Fruit fly (Drosophila melanogaster): ENCODE data around the gene CG8475.

Gene CG8475

dm6 chr2L:8196757-8197530 lies at the start of gene CG8475, which contains the start of gene CG8460:
Gene CG8475 (minus strand): TSS chr2L:8196918.
Gene CG8460 (plus strand): TSS chr2L:8197193.
- TF ChIP-seq Crg-1 (GFP tag; optimal IDR thresholded peaks at IDR 0.05) (peak; percentile 37), CG1620 (GFP tag; optimal IDR thresholded peaks at IDR 0.05) (no peak)

dm6 chr2L:8243903-8244302 lies 47.2 kb upstream of the CG8475 start, which contains the start of gene CG43057:
Gene CG43057 (minus strand): TSS chr2L:8244003.
- TF ChIP-seq CG5204 (GFP tag; optimal IDR thresholded peaks at IDR 0.05) (no peak), Crg-1 (GFP tag; optimal IDR thresholded peaks at IDR 0.05) (no peak), cic (GFP tag; optimal IDR thresholded peaks at IDR 0.05) (no peak), Clk (GFP tag; optimal IDR thresholded peaks at IDR 0.05) (no peak), tj (GFP tag; optimal IDR thresholded peaks at IDR 0.05) (no peak), CG7045 (GFP tag; optimal IDR thresholded peaks at IDR 0.05) (no peak), toe (GFP tag; optimal IDR thresholded peaks at IDR 0.05) (no peak)

- TF ChIP-seq CG7045 (GFP tag; optimal IDR thresholded peaks at IDR 0.05), result no peak
- no peak for TF ChIP-seq CG14711 (tag; optimal IDR thresholded peaks at IDR 0.05)
Observed at dm6 chr2L:8242186-8242585, 45.5 kb upstream of the CG8475 start, which contains the start of gene CG14277. Gene CG14277 (plus strand): TSS chr2L:8242486.

- TF ChIP-seq bab1 (GFP tag; optimal IDR thresholded peaks at IDR 0.05) (no peak), ovo (GFP tag; optimal IDR thresholded peaks at IDR 0.05) (no peak), CG1620 (GFP tag; optimal IDR thresholded peaks at IDR 0.05) (no peak), Crg-1 (GFP tag; optimal IDR thresholded peaks at IDR 0.05) (no peak), CG14711 (tag; optimal IDR thresholded peaks at IDR 0.05) (no peak), CG7101 (tag; optimal IDR thresholded peaks at IDR 0.05) (no peak), cnc (optimal IDR thresholded peaks at IDR 0.05) (no peak), CG11617 (GFP tag; optimal IDR thresholded peaks at IDR 0.05) (no peak), Mnt (GFP tag; optimal IDR thresholded peaks at IDR 0.05) (no peak), CG12768 (GFP tag; optimal IDR thresholded peaks at IDR 0.05) (no peak), Hr96 (GFP tag; optimal IDR thresholded peaks at IDR 0.05) (no peak), CG5204 (GFP tag; optimal IDR thresholded peaks at IDR 0.05) (no peak)
Observed at dm6 chr2L:8241700-8242099, 45.0 kb upstream of the CG8475 start, which contains the start of gene Spn28F. Gene Spn28F (minus strand): TSS chr2L:8241800.

dm6 chr2L:8239712-8240245 lies 43.1 kb upstream of the CG8475 start, which contains the start of gene Pvr:
Gene Pvr (minus strand): TSS chr2L:8239878.
- TF ChIP-seq CG11617 (GFP tag; optimal IDR thresholded peaks at IDR 0.05) (no peak), tj (GFP tag; optimal IDR thresholded peaks at IDR 0.05) (peak; percentile 98), cic (GFP tag; optimal IDR thresholded peaks at IDR 0.05) (peak; percentile 4), CG5204 (GFP tag; optimal IDR thresholded peaks at IDR 0.05) (peak; percentile 36), kay (GFP tag; ENCODE audit: borderline replicate concordance) (no peak), CG7101 (tag; optimal IDR thresholded peaks at IDR 0.05) (no peak), bab1 (GFP tag; optimal IDR thresholded peaks at IDR 0.05) (peak; percentile 58), CG1620 (GFP tag; optimal IDR thresholded peaks at IDR 0.05) (peak; percentile 16), pad (GFP tag; optimal IDR thresholded peaks at IDR 0.05) (no peak), ovo (GFP tag; optimal IDR thresholded peaks at IDR 0.05) (peak; percentile 30), cnc (optimal IDR thresholded peaks at IDR 0.05) (no peak), CG7045 (GFP tag; optimal IDR thresholded peaks at IDR 0.05) (peak; percentile 10)

- TF ChIP-seq Hr96 (GFP tag; optimal IDR thresholded peaks at IDR 0.05) (no peak), CG12768 (GFP tag; optimal IDR thresholded peaks at IDR 0.05) (peak; percentile 57), CG7101 (tag; optimal IDR thresholded peaks at IDR 0.05) (no peak), cic (GFP tag; optimal IDR thresholded peaks at IDR 0.05) (peak; percentile 67), kay (GFP tag; ENCODE audit: borderline replicate concordance) (peak; percentile 88), Crg-1 (GFP tag; optimal IDR thresholded peaks at IDR 0.05) (no peak), CG14711 (tag; optimal IDR thresholded peaks at IDR 0.05) (no peak), CG7045 (GFP tag; optimal IDR thresholded peaks at IDR 0.05) (no peak), pad (GFP tag; optimal IDR thresholded peaks at IDR 0.05) (no peak), toe (GFP tag; optimal IDR thresholded peaks at IDR 0.05) (no peak)
Observed at dm6 chr2L:8239032-8239650, 42.4 kb upstream of the CG8475 start.

- TF ChIP-seq pad (GFP tag; optimal IDR thresholded peaks at IDR 0.05) (no peak), CG1620 (GFP tag; optimal IDR thresholded peaks at IDR 0.05) (no peak), kay (GFP tag; ENCODE audit: borderline replicate concordance) (peak; percentile 90), toe (GFP tag; optimal IDR thresholded peaks at IDR 0.05) (no peak), bab1 (GFP tag; optimal IDR thresholded peaks at IDR 0.05) (no peak), Mnt (GFP tag; optimal IDR thresholded peaks at IDR 0.05) (peak; percentile 10), tj (GFP tag; optimal IDR thresholded peaks at IDR 0.05) (peak; percentile 53), cic (GFP tag; optimal IDR thresholded peaks at IDR 0.05) (peak; percentile 96), CG7045 (GFP tag; optimal IDR thresholded peaks at IDR 0.05) (peak; percentile 70), CG12768 (GFP tag; optimal IDR thresholded peaks at IDR 0.05) (peak; percentile 51), CG14711 (tag; optimal IDR thresholded peaks at IDR 0.05) (no peak), ovo (GFP tag; optimal IDR thresholded peaks at IDR 0.05) (peak; percentile 53), CG7101 (tag; optimal IDR thresholded peaks at IDR 0.05) (peak; percentile 59), CG33017 (tag; optimal IDR thresholded peaks at IDR 0.05) (peak; percentile 60), Crg-1 (GFP tag; optimal IDR thresholded peaks at IDR 0.05) (no peak), Hr96 (GFP tag; optimal IDR thresholded peaks at IDR 0.05) (no peak), cnc (optimal IDR thresholded peaks at IDR 0.05) (no peak), CG5204 (GFP tag; optimal IDR thresholded peaks at IDR 0.05) (no peak), Clk (GFP tag; optimal IDR thresholded peaks at IDR 0.05) (no peak), CG11617 (GFP tag; optimal IDR thresholded peaks at IDR 0.05) (peak; percentile 59)
Observed at dm6 chr2L:8233571-8233970, 36.9 kb upstream of the CG8475 start.
